Fruit fly (Drosophila melanogaster): ENCODE data around the gene CG3777.

The CG3777 gene

dm6 chrX:279097-279727 is at the start of gene CG3777, which contains the start of gene ewg:
CG3777 (plus strand) TSS chrX:279703.
ewg (minus strand) TSS chrX:279718.
- peak; percentile 10 for TF ChIP-seq CG17801 (GFP tag; optimal IDR thresholded peaks at IDR 0.05; ENCODE audit: partially characterized antibody)

dm6 chrX:245802-246201 is 33.7 kb upstream of the CG3777 start, which contains the start of the genes CG3038 and G9a:
CG3038 (minus strand) TSS chrX:245856.
G9a (plus strand) TSS chrX:245978.
- peak; percentile 52 for TF ChIP-seq CG17801 (GFP tag; optimal IDR thresholded peaks at IDR 0.05; ENCODE audit: partially characterized antibody)

dm6 chrX:247329-247728 is 32.2 kb upstream of the CG3777 start:
- no peak for TF ChIP-seq CG17801 (GFP tag; optimal IDR thresholded peaks at IDR 0.05; ENCODE audit: partially characterized antibody)

dm6 chrX:254690-255089 is 24.8 kb upstream of the CG3777 start, which contains the start of gene CG42376:
CG42376 (plus strand) TSS chrX:254876.
- no peak for TF ChIP-seq CG17801 (GFP tag; optimal IDR thresholded peaks at IDR 0.05; ENCODE audit: partially characterized antibody)

dm6 chrX:255369-255768 is 24.1 kb upstream of the CG3777 start, which contains the start of gene cin:
cin (plus strand) TSS chrX:255674.
- peak; percentile 63 for TF ChIP-seq CG17801 (GFP tag; optimal IDR thresholded peaks at IDR 0.05; ENCODE audit: partially characterized antibody)

dm6 chrX:262836-263235 is 16.7 kb upstream of the CG3777 start:
- TF ChIP-seq CG17801 (GFP tag; optimal IDR thresholded peaks at IDR 0.05; ENCODE audit: partially characterized antibody): no peak

- TF ChIP-seq CG17801 (GFP tag; optimal IDR thresholded peaks at IDR 0.05; ENCODE audit: partially characterized antibody): peak; percentile 33
Observed at dm6 chrX:263728-264344, 15.7 kb upstream of the CG3777 start, which contains the start of gene CG13377. CG13377 (minus strand) TSS chrX:263999.

dm6 chrX:265692-266091 is 13.8 kb upstream of the CG3777 start:
- no peak for TF ChIP-seq CG17801 (GFP tag; optimal IDR thresholded peaks at IDR 0.05; ENCODE audit: partially characterized antibody)

dm6 chrX:266978-267439 is 12.5 kb upstream of the CG3777 start, which contains the start of gene CG13376:
CG13376 (minus strand) TSS chrX:267028.
- TF ChIP-seq CG17801 (GFP tag; optimal IDR thresholded peaks at IDR 0.05; ENCODE audit: partially characterized antibody): no peak

dm6 chrX:267979-268378 is 11.5 kb upstream of the CG3777 start:
- no peak for TF ChIP-seq CG17801 (GFP tag; optimal IDR thresholded peaks at IDR 0.05; ENCODE audit: partially characterized antibody)

- TF ChIP-seq CG17801 (GFP tag; optimal IDR thresholded peaks at IDR 0.05; ENCODE audit: partially characterized antibody): no peak
Observed at dm6 chrX:276065-276464, 3.4 kb upstream of the CG3777 start.

- no peak for TF ChIP-seq CG17801 (GFP tag; optimal IDR thresholded peaks at IDR 0.05; ENCODE audit: partially characterized antibody)
Observed at dm6 chrX:276569-276968, 2.9 kb upstream of the CG3777 start.

dm6 chrX:277885-278284 is 1.6 kb upstream of the CG3777 start:
- TF ChIP-seq CG17801 (GFP tag; optimal IDR thresholded peaks at IDR 0.05; ENCODE audit: partially characterized antibody): no peak

dm6 chrX:278370-279096 is 970 bp upstream of the CG3777 start:
- no peak for TF ChIP-seq CG17801 (GFP tag; optimal IDR thresholded peaks at IDR 0.05; ENCODE audit: partially characterized antibody)

- TF ChIP-seq CG17801 (GFP tag; optimal IDR thresholded peaks at IDR 0.05; ENCODE audit: partially characterized antibody): no peak
Observed at dm6 chrX:293254-293653, 13.8 kb downstream of the CG3777 start.

All from ovary, adult (tissue).